Worm (Caenorhabditis elegans) whole organism, late embryonic: ENCODE results near the gene F23B12.4.
A peak's percentile ranks its signal among the peaks of the same experiment; 100 is the strongest.

Source experiments
- C38D4.7 ChIP-seq: fragments of 200-800 bp; sonication (Bioruptor generic); optimal IDR thresholded peaks from 2 replicates; lab custom pipeline; 2018; ENCODE audit warnings: mild to moderate bottlenecking, missing genetic modification characterization, moderate library complexity, missing compliant biosample characterization
- ahr-1 ChIP-seq: sonication (generic microtip); optimal IDR thresholded peaks from 2 replicates; lab custom pipeline; 2016; ENCODE audit warnings: missing genetic modification characterization, missing compliant biosample characterization
- ama-1 ChIP-seq: fragments of 150-350 bp; optimal IDR thresholded peaks from 2 replicates; lab custom pipeline; 2014
- ceh-18 ChIP-seq: sonication (generic microtip); optimal IDR thresholded peaks from 2 replicates; lab custom pipeline; 2016; ENCODE audit warnings: missing genetic modification characterization, missing compliant biosample characterization
- ceh-19 ChIP-seq: fragments of 200-800 bp; sonication (Bioruptor generic); optimal IDR thresholded peaks from 2 replicates; lab custom pipeline; 2018; ENCODE audit warnings: mild to moderate bottlenecking, missing genetic modification characterization, missing compliant biosample characterization
- ceh-22 ChIP-seq: sonication (generic microtip); optimal IDR thresholded peaks from 2 replicates; lab custom pipeline; 2017; ENCODE audit warnings: missing biosample characterization, missing genetic modification characterization
- ceh-24 ChIP-seq: sonication (generic microtip); optimal IDR thresholded peaks from 2 replicates; lab custom pipeline; 2016; ENCODE audit warnings: mild to moderate bottlenecking, missing genetic modification characterization, missing compliant biosample characterization
- ceh-30 ChIP-seq: fragments of 150-350 bp; optimal IDR thresholded peaks from 2 replicates; lab custom pipeline; 2014; ENCODE audit warnings: missing biosample characterization, missing genetic modification characterization
- ceh-6 ChIP-seq: fragments of 200-800 bp; sonication (Bioruptor generic); optimal IDR thresholded peaks from 2 replicates; lab custom pipeline; 2018; ENCODE audit warnings: mild to moderate bottlenecking, missing genetic modification characterization, missing compliant biosample characterization
- dve-1 ChIP-seq: sonication (generic microtip); optimal IDR thresholded peaks from 2 replicates; lab custom pipeline; 2017; ENCODE audit warnings: antibody characterized with exemption, mild to moderate bottlenecking, missing genetic modification characterization, missing compliant biosample characterization
- elt-2 ChIP-seq: sonication (generic microtip); optimal IDR thresholded peaks from 2 replicates; lab custom pipeline; 2016; ENCODE audit warnings: missing genetic modification reagents, missing genetic modification characterization, missing compliant biosample characterization
- ets-4 ChIP-seq: sonication (generic microtip); optimal IDR thresholded peaks from 2 replicates; lab custom pipeline; 2016; ENCODE audit warnings: missing genetic modification characterization, missing compliant biosample characterization
- fkh-6 ChIP-seq: sonication (generic microtip); optimal IDR thresholded peaks from 2 replicates; lab custom pipeline; 2016; ENCODE audit warnings: missing genetic modification characterization, missing compliant biosample characterization
- hlh-13 ChIP-seq: fragments of 200-800 bp; sonication (Bioruptor generic); optimal IDR thresholded peaks from 2 replicates; lab custom pipeline; 2018; ENCODE audit warnings: mild to moderate bottlenecking, missing genetic modification characterization, missing compliant biosample characterization
- hlh-6 ChIP-seq: sonication (generic microtip); optimal IDR thresholded peaks from 2 replicates; lab custom pipeline; 2016; ENCODE audit warnings: missing genotype, missing genetic modification characterization, missing compliant biosample characterization
- lim-6 ChIP-seq: sonication (generic microtip); optimal IDR thresholded peaks from 2 replicates; lab custom pipeline; 2016; ENCODE audit warnings: missing genetic modification characterization, missing compliant biosample characterization
- madf-2 ChIP-seq: sonication (generic microtip); optimal IDR thresholded peaks from 2 replicates; lab custom pipeline; 2017; ENCODE audit warnings: missing genetic modification characterization, missing compliant biosample characterization
- mec-3 ChIP-seq: sonication (generic microtip); optimal IDR thresholded peaks from 2 replicates; lab custom pipeline; 2016; ENCODE audit warnings: borderline replicate concordance, missing genetic modification characterization, missing compliant biosample characterization
- nfya-1 ChIP-seq: sonication (generic microtip); optimal IDR thresholded peaks from 2 replicates; lab custom pipeline; 2017; ENCODE audit warnings: missing genetic modification characterization, mild to moderate bottlenecking, missing compliant biosample characterization, antibody characterized with exemption, moderate library complexity
- npax-4 ChIP-seq: sonication (generic microtip); optimal IDR thresholded peaks from 2 replicates; lab custom pipeline; 2016; ENCODE audit warnings: missing genetic modification characterization, missing compliant biosample characterization
- odd-2 ChIP-seq: sonication (generic microtip); optimal IDR thresholded peaks from 2 replicates; lab custom pipeline; 2017; ENCODE audit warnings: antibody characterized with exemption, mild to moderate bottlenecking, missing genetic modification characterization, missing compliant biosample characterization
- pqm-1 ChIP-seq: sonication (generic microtip); optimal IDR thresholded peaks from 2 replicates; lab custom pipeline; 2016; ENCODE audit warnings: missing genetic modification characterization, missing compliant biosample characterization
- ref-2 ChIP-seq: sonication (generic microtip); optimal IDR thresholded peaks from 2 replicates; lab custom pipeline; 2016; ENCODE audit warnings: missing genetic modification characterization, missing compliant biosample characterization
- rnt-1 ChIP-seq: sonication (generic microtip); optimal IDR thresholded peaks from 2 replicates; lab custom pipeline; 2016; ENCODE audit warnings: missing genetic modification characterization, missing compliant biosample characterization
- sox-4 ChIP-seq: sonication (generic microtip); optimal IDR thresholded peaks from 2 replicates; lab custom pipeline; 2017; ENCODE audit warnings: mild to moderate bottlenecking, missing genetic modification characterization, inconsistent platforms, missing compliant biosample characterization
- syd-9 ChIP-seq: sonication (generic microtip); optimal IDR thresholded peaks from 2 replicates; lab custom pipeline; 2016; ENCODE audit warnings: mild to moderate bottlenecking, missing genetic modification characterization, moderate library complexity, missing compliant biosample characterization
- ttx-3 ChIP-seq: sonication (generic microtip); optimal IDR thresholded peaks from 2 replicates; lab custom pipeline; 2016; ENCODE audit warnings: missing genetic modification reagents, missing genetic modification characterization, missing compliant biosample characterization
- unc-3 ChIP-seq, 2 experiments: fragments of 200-800 bp in 1 of 2; sonication (Bioruptor generic) in 1 of 2; sonication (generic microtip) in 1 of 2; conservative IDR thresholded peaks in 1 of 2; optimal IDR thresholded peaks in 1 of 2; 2 replicates each; pipeline versions ENCODE4 v1.3.6 to Lab custom; 2016 to 2022; ENCODE audit warnings: missing compliant biosample characterization in 2 of 2, missing genetic modification characterization in 2 of 2, missing genetic modification reagents in 1 of 2
- unc-42 ChIP-seq: sonication (generic microtip); optimal IDR thresholded peaks from 2 replicates; lab custom pipeline; 2016; ENCODE audit warnings: missing genotype, missing genetic modification characterization, missing compliant biosample characterization
- unc-55 ChIP-seq: sonication (generic microtip); optimal IDR thresholded peaks from 2 replicates; lab custom pipeline; 2017; ENCODE audit warnings: missing biosample characterization, missing genetic modification reagents, missing genetic modification characterization
- zip-5 ChIP-seq: sonication (generic microtip); optimal IDR thresholded peaks from 2 replicates; lab custom pipeline; 2016; ENCODE audit warnings: missing genetic modification characterization, missing compliant biosample characterization

Gene F23B12.4

ce11 chrV:14463087-14463486 lies 22.1 kb downstream of the F23B12.4 start, which contains the start of gene F08H9.3:
TSS of gene F08H9.3 (minus strand) at chrV:14463338.
- peak; percentile 2 for TF ChIP-seq elt-2 (tag; lab: Kevin White, UChicago)
- TF ChIP-seq ref-2 (tag; lab: Kevin White, UChicago), result peak; percentile 17

ce11 chrV:14464368-14464767 lies 23.4 kb downstream of the F23B12.4 start, which contains the start of gene F08H9.4:
TSS of gene F08H9.4 (minus strand) at chrV:14464428.
- TF ChIP-seq npax-4 (no peak), unc-42 (no peak), zip-5 (tag; lab: Kevin White, UChicago) (no peak), ceh-18 (tag; lab: Kevin White, UChicago) (no peak), unc-55 (GFP tag; lab: Kevin White, UChicago) (no peak)

DNA sequence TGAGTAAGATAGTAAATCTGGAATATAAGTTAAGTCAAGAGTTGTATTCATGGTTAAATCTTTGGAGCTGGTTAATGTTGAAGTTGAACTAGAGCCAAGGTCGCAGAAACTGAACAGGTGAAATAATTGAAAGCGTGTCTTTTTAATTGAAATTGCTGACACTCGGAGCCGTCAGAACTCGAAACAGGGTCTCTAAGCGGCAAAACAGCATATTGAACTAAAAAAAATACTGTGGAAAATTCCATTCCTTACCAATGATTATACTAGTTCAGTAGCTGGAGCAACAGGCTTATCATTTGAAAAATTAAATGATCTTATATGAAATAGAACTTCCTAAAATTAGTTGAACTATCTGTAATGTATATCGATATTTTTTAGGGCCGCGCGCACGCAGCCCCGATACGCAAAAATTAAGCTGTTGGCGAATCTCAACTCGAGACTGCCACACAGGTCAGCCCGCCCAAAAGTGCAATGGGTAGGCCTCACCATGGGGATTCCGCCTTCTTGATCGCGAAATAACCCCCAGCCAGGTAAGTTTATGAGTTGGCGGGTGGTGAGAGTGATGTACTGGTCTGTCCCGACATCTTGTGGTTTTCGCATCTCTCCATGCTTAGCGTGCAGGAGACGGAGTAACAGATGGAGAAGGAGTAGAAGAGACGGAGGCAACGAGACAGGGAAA lies 27.4 kb downstream of the F23B12.4 start, which contains the start of gene srz-97:
Gene srz-97 (minus strand): TSS at position 51 of the 679 bp plus-strand sequence.
- TF ChIP-seq ets-4 (tag; lab: Kevin White, UChicago) (no peak), elt-2 (tag; lab: Kevin White, UChicago) (no peak), odd-2 (tag; lab: Kevin White, UChicago) (no peak), ceh-18 (tag; lab: Kevin White, UChicago) (no peak), syd-9 (tag; lab: Kevin White, UChicago) (no peak), pqm-1 (tag; lab: Kevin White, UChicago) (no peak), ceh-19 (GFP tag; lab: Kevin White, UChicago) (no peak), ceh-6 (no peak), ceh-22 (tag; lab: Kevin White, UChicago) (no peak), nfya-1 (tag; lab: Kevin White, UChicago) (no peak), fkh-6 (tag; lab: Kevin White, UChicago) (no peak), C38D4.7 (GFP tag; lab: Kevin White, UChicago) (no peak), ttx-3 (tag; lab: Kevin White, UChicago) (no peak)

ce11 chrV:14468931-14469330 lies 28.0 kb downstream of the F23B12.4 start, which contains the start of gene clec-57:
TSS of gene clec-57 (plus strand) at chrV:14469231.
- no peak for TF ChIP-seq nfya-1 (tag; lab: Kevin White, UChicago)
- no peak for TF ChIP-seq ama-1
- TF ChIP-seq unc-42, result no peak
- no peak for TF ChIP-seq dve-1
- no peak for TF ChIP-seq ahr-1
- no peak for TF ChIP-seq ttx-3 (tag; lab: Kevin White, UChicago)

- TF ChIP-seq ceh-6, result no peak
These were observed 31.3 kb downstream of the F23B12.4 start, which contains the start of gene clec-227 for ce11 chrV:14472229-14472628. TSS of gene clec-227 (plus strand) at chrV:14472529.

ce11 chrV:14474099-14474498 lies 33.2 kb downstream of the F23B12.4 start, which contains the start of gene clec-56:
TSS of gene clec-56 (plus strand) at chrV:14474399.
- no peak for TF ChIP-seq ceh-24

DNA sequence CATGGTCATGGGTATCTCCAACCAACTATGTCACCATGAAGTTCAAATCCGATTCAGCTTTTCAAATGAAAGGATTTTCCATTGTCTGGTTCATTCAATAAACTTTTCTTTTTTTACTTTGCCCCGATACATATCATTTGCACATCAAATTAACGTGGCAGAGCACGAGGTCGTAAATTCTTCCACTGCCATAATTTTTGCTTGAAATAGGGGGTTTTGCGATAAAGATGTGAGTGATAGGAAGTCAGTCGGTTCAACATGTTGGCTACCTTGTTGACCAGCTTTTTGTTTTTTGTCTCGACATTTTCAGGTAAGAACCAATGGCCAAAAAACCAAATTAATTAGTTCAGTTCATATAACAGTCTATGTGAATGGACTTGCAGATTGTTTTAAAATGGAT lies 35.7 kb downstream of the F23B12.4 start, which contains the start of gene clec-54:
Gene clec-54 (plus strand): TSS at position 224 of the 400 bp plus-strand sequence.
- no peak for TF ChIP-seq hlh-13 (GFP tag; lab: Kevin White, UChicago)
- TF ChIP-seq ceh-18 (tag; lab: Kevin White, UChicago), result no peak

DNA sequence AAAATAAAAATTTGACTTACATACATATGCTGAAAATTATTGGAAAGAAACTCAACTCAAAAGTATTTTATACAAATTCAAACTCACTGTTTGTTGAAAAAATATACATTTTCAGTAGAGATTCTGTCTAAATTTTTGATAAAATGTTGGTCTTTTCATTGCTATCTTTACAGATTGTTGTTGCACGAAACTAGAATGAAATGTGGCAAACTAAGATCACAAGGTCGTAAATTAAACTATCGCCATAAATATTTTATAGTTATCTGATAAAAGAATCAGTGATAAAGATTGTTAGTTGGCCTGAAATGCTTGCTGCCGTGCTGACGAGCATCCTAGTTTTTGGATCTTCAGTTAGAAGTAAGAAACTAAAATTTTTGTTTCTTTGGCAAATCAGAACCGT lies 38.0 kb downstream of the F23B12.4 start, which contains the start of gene clec-55:
Gene clec-55 (plus strand): TSS at position 301 of the 400 bp plus-strand sequence.
- no peak for TF ChIP-seq ceh-6
- no peak for TF ChIP-seq mec-3 (tag; lab: Kevin White, UChicago)
- no peak for TF ChIP-seq zip-5 (tag; lab: Kevin White, UChicago)
- no peak for TF ChIP-seq sox-4 (tag; lab: Kevin White, UChicago)
- no peak for TF ChIP-seq unc-3 (GFP tag; conservative IDR thresholded peaks at IDR 0.05; lab: Robert Waterston, UW)
- no peak for TF ChIP-seq unc-3 (tag; optimal IDR thresholded peaks at IDR 0.05; lab: Kevin White, UChicago)
- no peak for TF ChIP-seq ceh-30 (tag; lab: Kevin White, UChicago)
- no peak for TF ChIP-seq syd-9 (tag; lab: Kevin White, UChicago)
- TF ChIP-seq odd-2 (tag; lab: Kevin White, UChicago), result no peak
- no peak for TF ChIP-seq elt-2 (tag; lab: Kevin White, UChicago)
- TF ChIP-seq ahr-1, result no peak
- no peak for TF ChIP-seq ceh-19 (GFP tag; lab: Kevin White, UChicago)
- no peak for TF ChIP-seq madf-2
- no peak for TF ChIP-seq rnt-1 (tag; lab: Kevin White, UChicago)
- TF ChIP-seq lim-6 (tag; lab: Kevin White, UChicago), result no peak
- TF ChIP-seq hlh-13 (GFP tag; lab: Kevin White, UChicago), result no peak
- no peak for TF ChIP-seq hlh-6 (tag; lab: Kevin White, UChicago)
- no peak for TF ChIP-seq C38D4.7 (GFP tag; lab: Kevin White, UChicago)
